Worm (Caenorhabditis elegans) whole organism, young adult: ENCODE results near the gene msd-4.

ENCODE experiments used
- B0019.2 ChIP-seq: fragments of 200-800 bp; sonication (Bioruptor generic); conservative IDR thresholded peaks from 2 replicates; pipeline ENCODE4 v1.3.6; 2022; ENCODE audit warnings: missing genetic modification reagents, missing genetic modification characterization, missing compliant biosample characterization
- B0035.1 ChIP-seq: sonication (generic microtip); optimal IDR thresholded peaks from 2 replicates; lab custom pipeline; 2016; ENCODE audit warnings: missing genetic modification characterization, mild to moderate bottlenecking, missing compliant biosample characterization, missing genotype, missing genetic modification reagents
- D2030.7 ChIP-seq: fragments of 200-800 bp; sonication (Bioruptor generic); IDR thresholded peaks from 2 replicates; pipeline ENCODE4 v1.3.6; 2022; ENCODE audit warnings: missing genetic modification reagents, missing genetic modification characterization, missing compliant biosample characterization
- F33H1.4 ChIP-seq: fragments of 200-800 bp; sonication (Bioruptor generic); IDR thresholded peaks from 2 replicates; pipeline ENCODE4 v1.3.6; 2022; ENCODE audit warnings: missing genetic modification reagents, missing genetic modification characterization, missing compliant biosample characterization
- F55B11.4 ChIP-seq: sonication (generic microtip); optimal IDR thresholded peaks from 2 replicates; lab custom pipeline; 2016; ENCODE audit warnings: missing compliant biosample characterization, missing genetic modification characterization, borderline replicate concordance; ENCODE audit not compliant: insufficient read depth
- F57A8.1 ChIP-seq: fragments of 200-800 bp; sonication (Bioruptor generic); optimal IDR thresholded peaks from 2 replicates; lab custom pipeline; 2018; ENCODE audit warnings: mild to moderate bottlenecking, missing genetic modification characterization, moderate library complexity, missing compliant biosample characterization
- K12H6.12 ChIP-seq: fragments of 200-800 bp; sonication (Bioruptor generic); optimal IDR thresholded peaks from 2 replicates; lab custom pipeline; 2018; ENCODE audit warnings: mild to moderate bottlenecking, missing genetic modification characterization, missing compliant biosample characterization
- T07F8.4 ChIP-seq: sonication (generic microtip); optimal IDR thresholded peaks from 2 replicates; lab custom pipeline; 2016; ENCODE audit warnings: mild to moderate bottlenecking, missing genetic modification characterization, moderate library complexity, missing compliant biosample characterization
- T26A5.8 ChIP-seq: sonication (generic microtip); optimal IDR thresholded peaks from 2 replicates; lab custom pipeline; 2016; ENCODE audit warnings: missing genetic modification characterization, missing compliant biosample characterization
- Y53F4B.3 ChIP-seq: fragments of 200-800 bp; sonication (Bioruptor generic); IDR thresholded peaks from 2 replicates; pipeline ENCODE4 v1.3.6; 2022; ENCODE audit warnings: missing genetic modification reagents, missing genetic modification characterization, missing compliant biosample characterization
- Y56A3A.18 ChIP-seq: fragments of 200-800 bp; sonication (Bioruptor generic); IDR thresholded peaks from 2 replicates; pipeline ENCODE4 v1.3.6; 2022; ENCODE audit warnings: missing genetic modification reagents, missing genetic modification characterization, missing compliant biosample characterization
- ama-1 ChIP-seq, 3 experiments: fragments of 150-350 bp in 1 of 3; sonication (generic microtip) in 2 of 3; optimal IDR thresholded peaks; 2 replicates each; lab custom pipeline; 2014 to 2018; ENCODE audit warnings: missing biosample characterization in 2 of 3, missing genetic modification characterization in 2 of 3, missing genetic modification reagents in 2 of 3
- attf-3 ChIP-seq: fragments of 200-800 bp; sonication (Bioruptor generic); conservative IDR thresholded peaks from 2 replicates; pipeline ENCODE4 v1.3.6; 2022; ENCODE audit warnings: missing genetic modification reagents, missing genetic modification characterization, missing compliant biosample characterization
- bed-1 ChIP-seq: fragments of 200-800 bp; sonication (Bioruptor generic); IDR thresholded peaks from 2 replicates; pipeline ENCODE4 v1.3.6; 2022; ENCODE audit warnings: missing genetic modification reagents, missing genetic modification characterization, missing compliant biosample characterization
- ceh-100 ChIP-seq: fragments of 200-800 bp; sonication (Bioruptor generic); IDR thresholded peaks from 2 replicates; pipeline ENCODE4 v1.3.6; 2022; ENCODE audit warnings: missing genetic modification reagents, missing genetic modification characterization, missing compliant biosample characterization
- die-1 ChIP-seq: sonication (generic microtip); optimal IDR thresholded peaks from 2 replicates; lab custom pipeline; 2016; ENCODE audit warnings: missing genotype, mild to moderate bottlenecking, missing genetic modification characterization, missing compliant biosample characterization
- dpff-1 ChIP-seq: sonication (generic microtip); optimal IDR thresholded peaks from 2 replicates; lab custom pipeline; 2017; ENCODE audit warnings: mild to moderate bottlenecking, missing genetic modification characterization, missing compliant biosample characterization
- efl-1 ChIP-seq: fragments of 150-350 bp; optimal IDR thresholded peaks from 2 replicates; lab custom pipeline; 2014; ENCODE audit warnings: missing biosample characterization, missing genetic modification reagents, missing genetic modification characterization
- egl-44 ChIP-seq: fragments of 200-800 bp; sonication (Bioruptor generic); IDR thresholded peaks from 2 replicates; pipeline ENCODE4 v1.3.6; 2022; ENCODE audit warnings: missing genetic modification reagents, missing genetic modification characterization, missing compliant biosample characterization
- egrh-3 ChIP-seq: fragments of 200-800 bp; sonication (Bioruptor generic); IDR thresholded peaks from 2 replicates; pipeline ENCODE4 v1.3.6; 2022; ENCODE audit warnings: missing genetic modification reagents, missing genetic modification characterization, missing compliant biosample characterization
- him-1 ChIP-seq: sonication (generic microtip); optimal IDR thresholded peaks from 2 replicates; lab custom pipeline; 2016; ENCODE audit warnings: missing genotype, missing genetic modification reagents, missing genetic modification characterization, missing compliant biosample characterization
- hmg-20 ChIP-seq: fragments of 200-800 bp; sonication (Bioruptor generic); IDR thresholded peaks from 2 replicates; pipeline ENCODE4 v1.3.6; 2022; ENCODE audit warnings: missing genetic modification reagents, missing genetic modification characterization, missing compliant biosample characterization
- hsf-1 ChIP-seq: fragments of 200-800 bp; sonication (Bioruptor generic); IDR thresholded peaks from 2 replicates; pipeline ENCODE4 v1.3.6; 2022; ENCODE audit warnings: missing genetic modification reagents, missing genetic modification characterization, missing compliant biosample characterization
- lin-26 ChIP-seq: fragments of 200-800 bp; sonication (Bioruptor generic); IDR thresholded peaks from 2 replicates; pipeline ENCODE4 v1.3.6; 2022; ENCODE audit warnings: missing genetic modification reagents, missing genetic modification characterization, missing compliant biosample characterization
- lin-35 ChIP-seq, 3 experiments: fragments of 150-350 bp in 2 of 3; sonication (generic microtip) in 1 of 3; optimal IDR thresholded peaks; 2 replicates each; lab custom pipeline; 2014 to 2018; ENCODE audit warnings: missing biosample characterization in 3 of 3, missing genetic modification characterization in 3 of 3, missing genetic modification reagents in 3 of 3
- lin-40 ChIP-seq: sonication (generic microtip); optimal IDR thresholded peaks from 2 replicates; lab custom pipeline; 2016; ENCODE audit warnings: missing genetic modification characterization, mild to moderate bottlenecking, missing compliant biosample characterization, missing genotype, missing genetic modification reagents
- lin-54 ChIP-seq: fragments of 200-800 bp; sonication (Bioruptor generic); optimal IDR thresholded peaks from 2 replicates; lab custom pipeline; 2018; ENCODE audit warnings: mild to moderate bottlenecking, missing genetic modification characterization, missing compliant biosample characterization
- lsl-1 ChIP-seq: fragments of 200-800 bp; sonication (Bioruptor generic); optimal IDR thresholded peaks from 2 replicates; lab custom pipeline; 2018; ENCODE audit warnings: mild to moderate bottlenecking, missing genetic modification characterization, moderate library complexity, missing compliant biosample characterization
- lsy-27 ChIP-seq: sonication (generic microtip); optimal IDR thresholded peaks from 2 replicates; lab custom pipeline; 2017; ENCODE audit warnings: missing genetic modification characterization, mild to moderate bottlenecking, missing compliant biosample characterization, antibody characterized with exemption, missing genotype, borderline replicate concordance; ENCODE audit not compliant: insufficient read depth
- madf-3 ChIP-seq: fragments of 200-800 bp; sonication (Bioruptor generic); IDR thresholded peaks from 2 replicates; pipeline ENCODE4 v1.3.6; 2022; ENCODE audit warnings: missing genetic modification reagents, missing genetic modification characterization, missing compliant biosample characterization
- madf-6 ChIP-seq: fragments of 200-800 bp; sonication (Bioruptor generic); IDR thresholded peaks from 2 replicates; pipeline ENCODE4 v1.3.6; 2022; ENCODE audit warnings: missing genetic modification reagents, missing genetic modification characterization, missing compliant biosample characterization
- madf-8 ChIP-seq: fragments of 200-800 bp; sonication (Bioruptor generic); conservative IDR thresholded peaks from 2 replicates; pipeline ENCODE4 v1.3.6; 2022; ENCODE audit warnings: missing genetic modification reagents, missing genetic modification characterization, missing compliant biosample characterization
- mcd-1 ChIP-seq: fragments of 200-800 bp; sonication (Bioruptor generic); IDR thresholded peaks from 2 replicates; pipeline ENCODE4 v1.3.6; 2022; ENCODE audit warnings: missing genetic modification reagents, missing genetic modification characterization, missing compliant biosample characterization
- nfya-2 ChIP-seq: fragments of 200-800 bp; sonication (Bioruptor generic); IDR thresholded peaks from 2 replicates; pipeline ENCODE4 v1.3.6; 2022; ENCODE audit warnings: missing genetic modification reagents, missing genetic modification characterization, missing compliant biosample characterization
- nfyb-1 ChIP-seq: fragments of 200-800 bp; sonication (Bioruptor generic); IDR thresholded peaks from 2 replicates; pipeline ENCODE4 v1.3.6; 2022; ENCODE audit warnings: missing genetic modification reagents, missing genetic modification characterization, missing compliant biosample characterization
- sdz-38 ChIP-seq: sonication (generic microtip); optimal IDR thresholded peaks from 2 replicates; lab custom pipeline; 2016; ENCODE audit warnings: missing genotype, missing genetic modification characterization, missing compliant biosample characterization
- sea-2 ChIP-seq: fragments of 200-800 bp; sonication (Bioruptor generic); IDR thresholded peaks from 2 replicates; pipeline ENCODE4 v1.3.6; 2022; ENCODE audit warnings: missing genetic modification characterization, missing compliant biosample characterization
- snpc-1.3 ChIP-seq: sonication (generic microtip); optimal IDR thresholded peaks from 2 replicates; lab custom pipeline; 2017; ENCODE audit warnings: missing genetic modification characterization, mild to moderate bottlenecking, missing compliant biosample characterization, antibody characterized with exemption, moderate library complexity, missing genotype, missing genetic modification reagents; ENCODE audit not compliant: insufficient read depth
- snpc-3.4 ChIP-seq: sonication (generic microtip); optimal IDR thresholded peaks from 2 replicates; lab custom pipeline; 2017; ENCODE audit warnings: missing genetic modification characterization, mild to moderate bottlenecking, missing compliant biosample characterization, antibody characterized with exemption, moderate library complexity, missing genotype, missing genetic modification reagents
- snpc-4 ChIP-seq, 5 experiments: fragments of 150-350 bp in 1 of 5; sonication (generic microtip) in 4 of 5; optimal IDR thresholded peaks; 2 replicates each; lab custom pipeline; 2014 to 2018; ENCODE audit warnings: missing genetic modification characterization in 5 of 5, missing biosample characterization in 3 of 5, antibody characterized with exemption in 2 of 5, mild to moderate bottlenecking in 2 of 5, missing compliant biosample characterization in 2 of 5, missing genotype in 2 of 5, moderate library complexity in 2 of 5, missing genetic modification reagents in 1 of 5
- somi-1 ChIP-seq: fragments of 200-800 bp; sonication (Bioruptor generic); optimal IDR thresholded peaks from 2 replicates; lab custom pipeline; 2018; ENCODE audit warnings: mild to moderate bottlenecking, missing genetic modification characterization, missing compliant biosample characterization
- tbp1 ChIP-seq: fragments of 200-800 bp; sonication (Bioruptor generic); optimal IDR thresholded peaks from 2 replicates; lab custom pipeline; 2018; ENCODE audit warnings: mild to moderate bottlenecking, missing genetic modification characterization, missing compliant biosample characterization
- xnd-1 ChIP-seq: sonication (generic microtip); optimal IDR thresholded peaks from 2 replicates; lab custom pipeline; 2016; ENCODE audit warnings: missing genotype, missing genetic modification reagents, missing genetic modification characterization, missing compliant biosample characterization
- zfh-2 ChIP-seq: fragments of 200-800 bp; sonication (Bioruptor generic); conservative IDR thresholded peaks from 2 replicates; pipeline ENCODE4 v1.3.6; 2022; ENCODE audit warnings: missing genetic modification reagents, missing genetic modification characterization, missing compliant biosample characterization
- ztf-26 ChIP-seq: sonication (generic microtip); optimal IDR thresholded peaks from 2 replicates; lab custom pipeline; 2017; ENCODE audit warnings: missing genetic modification characterization, missing compliant biosample characterization

Gene msd-4

ce11 chrIII:4900260-4900659, 31.7 kb upstream of the msd-4 start, which contains the start of gene tag-340:
Gene tag-340 (plus strand): TSS chrIII:4900508.
- TF ChIP-seq him-1 (tag; lab: Kevin White, UChicago) (no peak), egl-44 (no peak), lin-54 (GFP tag; lab: Kevin White, UChicago) (no peak), madf-6 (GFP tag; lab: Robert Waterston, UW) (peak; percentile 85), Y53F4B.3 (GFP tag; lab: Robert Waterston, UW) (no peak), xnd-1 (peak; percentile 51), hmg-20 (GFP tag; lab: Robert Waterston, UW) (no peak), ama-1 (optimal IDR thresholded peaks at IDR 0.05; lab: Kevin White, UChicago) (no peak), ama-1 (GFP tag; optimal IDR thresholded peaks at IDR 0.05; lab: Kevin White, UChicago) (no peak), somi-1 (GFP tag; lab: Kevin White, UChicago) (no peak), B0035.1 (tag; lab: Kevin White, UChicago) (no peak), D2030.7 (GFP tag; lab: Robert Waterston, UW) (peak; percentile 63), madf-3 (GFP tag; lab: Robert Waterston, UW) (no peak), lsy-27 (tag; lab: Kevin White, UChicago) (no peak), snpc-3.4 (tag; lab: Kevin White, UChicago) (peak; percentile 63), die-1 (no peak), snpc-1.3 (tag; lab: Kevin White, UChicago) (peak; percentile 58), efl-1 (GFP tag; lab: Kevin White, UChicago) (peak; percentile 23), F33H1.4 (GFP tag; lab: Robert Waterston, UW) (peak; percentile 90), lsl-1 (GFP tag; lab: Kevin White, UChicago) (peak; percentile 88), sdz-38 (tag; lab: Kevin White, UChicago) (no peak), madf-8 (peak; percentile 47; the same call in 1 of the 2 replicates)

ce11 chrIII:4899728-4900127, 31.2 kb upstream of the msd-4 start:
- TF ChIP-seq B0019.2 (GFP tag; lab: Robert Waterston, UW) (peak; percentile 71), F57A8.1 (GFP tag; lab: Kevin White, UChicago) (peak; percentile 22), lin-26 (GFP tag; lab: Robert Waterston, UW) (peak; percentile 92), snpc-4 (GFP tag; optimal IDR thresholded peaks at IDR 0.05; lab: Kevin White, UChicago) (peak; percentile 69), snpc-4 (tag; optimal IDR thresholded peaks at IDR 0.05; lab: Kevin White, UChicago) (peak; percentile 77 to 91 (median 82)), snpc-1.3 (tag; lab: Kevin White, UChicago) (no peak), nfya-2 (GFP tag; lab: Robert Waterston, UW) (no peak), ztf-26 (tag; lab: Kevin White, UChicago) (peak; percentile 99), hsf-1 (peak; percentile 75), nfyb-1 (GFP tag; lab: Robert Waterston, UW) (peak; percentile 99), T07F8.4 (tag; lab: Kevin White, UChicago) (peak; percentile 38), F55B11.4 (tag; lab: Kevin White, UChicago) (no peak), Y56A3A.18 (GFP tag; lab: Robert Waterston, UW) (peak; percentile 88), egrh-3 (GFP tag; lab: Robert Waterston, UW) (peak; percentile 70), K12H6.12 (peak; percentile 100), madf-6 (GFP tag; lab: Robert Waterston, UW) (peak; percentile 78), dpff-1 (peak; percentile 7), D2030.7 (GFP tag; lab: Robert Waterston, UW) (peak; percentile 41), lin-35 (GFP tag; optimal IDR thresholded peaks at IDR 0.05; lab: Kevin White, UChicago) (peak in 2 of 3 experiments; percentile 68 to 96), bed-1 (peak; percentile 86; the same call in 1 of the 2 replicates), mcd-1 (GFP tag; lab: Robert Waterston, UW) (peak; percentile 97), zfh-2 (GFP tag; lab: Robert Waterston, UW) (peak; percentile 100), lin-40 (peak; percentile 99), T26A5.8 (no peak), attf-3 (GFP tag; lab: Robert Waterston, UW) (peak; percentile 76), ceh-100 (GFP tag; lab: Robert Waterston, UW) (peak; percentile 90), sea-2 (GFP tag; lab: Robert Waterston, UW) (peak; percentile 97), tbp1 (peak; percentile 77), lsl-1 (GFP tag; lab: Kevin White, UChicago) (peak; percentile 49)
